Worm (Caenorhabditis elegans): ENCODE measurements around the gene T03F7.6.

ce11 chrV:11263025-11263424, 31.5 kb upstream of the T03F7.6 start, which contains the start of gene F07B10.4:
- no peak for TF ChIP-seq snpc-4 (GFP tag; optimal IDR thresholded peaks at IDR 0.05)
- no peak for TF ChIP-seq snpc-4 (tag; optimal IDR thresholded peaks at IDR 0.05)
- TF ChIP-seq die-1 (tag; optimal IDR thresholded peaks at IDR 0.05) = no peak
- TF ChIP-seq F23B12.7 (tag; optimal IDR thresholded peaks at IDR 0.05; ENCODE audit: insufficient read depth) = no peak
- TF ChIP-seq him-1 (tag; optimal IDR thresholded peaks at IDR 0.05) = no peak
- no peak for TF ChIP-seq sptf-2 (GFP tag; optimal IDR thresholded peaks at IDR 0.05)
- no peak for TF ChIP-seq atf-7 (tag; optimal IDR thresholded peaks at IDR 0.05)
- TF ChIP-seq dox-1 (GFP tag; IDR thresholded peaks at IDR 0.05) = no peak
- TF ChIP-seq rpc-1 (optimal IDR thresholded peaks at IDR 0.05) = no peak
- no peak for TF ChIP-seq rpc-1 (tag; optimal IDR thresholded peaks at IDR 0.05)
- no peak for TF ChIP-seq aptf-3 (GFP tag; IDR thresholded peaks at IDR 0.05)
- TF ChIP-seq egl-44 (GFP tag; IDR thresholded peaks at IDR 0.05) = no peak
- TF ChIP-seq pha-4 (tag; optimal IDR thresholded peaks at IDR 0.05) = no peak
- TF ChIP-seq F22D6.2 (tag; optimal IDR thresholded peaks at IDR 0.05) = no peak
- no peak for TF ChIP-seq nfya-1 (tag; optimal IDR thresholded peaks at IDR 0.05; ENCODE audit: borderline replicate concordance, insufficient read depth)

Measured in whole organism, young adult.